Worm (Caenorhabditis elegans) whole organism, late embryonic: ENCODE data around the gene T25E12.14.

Experiments used
- F13H6.1 ChIP-seq: sonication (generic microtip); optimal IDR thresholded peaks from 2 replicates; lab custom pipeline; 2016; ENCODE audit warnings: missing genetic modification characterization, missing compliant biosample characterization
- ceh-24 ChIP-seq: sonication (generic microtip); optimal IDR thresholded peaks from 2 replicates; lab custom pipeline; 2016; ENCODE audit warnings: mild to moderate bottlenecking, missing genetic modification characterization, missing compliant biosample characterization
- ets-4 ChIP-seq: sonication (generic microtip); optimal IDR thresholded peaks from 2 replicates; lab custom pipeline; 2016; ENCODE audit warnings: missing genetic modification characterization, missing compliant biosample characterization
- fkh-10 ChIP-seq: fragments of 150-350 bp; optimal IDR thresholded peaks from 2 replicates; lab custom pipeline; 2014; ENCODE audit warnings: missing biosample characterization, missing genetic modification reagents, missing genetic modification characterization
- hlh-13 ChIP-seq: fragments of 200-800 bp; sonication (Bioruptor generic); optimal IDR thresholded peaks from 2 replicates; lab custom pipeline; 2018; ENCODE audit warnings: mild to moderate bottlenecking, missing genetic modification characterization, missing compliant biosample characterization
- rnt-1 ChIP-seq: sonication (generic microtip); optimal IDR thresholded peaks from 2 replicates; lab custom pipeline; 2016; ENCODE audit warnings: missing genetic modification characterization, missing compliant biosample characterization
- tbx-2 ChIP-seq: sonication (generic microtip); optimal IDR thresholded peaks from 2 replicates; lab custom pipeline; 2016; ENCODE audit warnings: missing genetic modification characterization, missing compliant biosample characterization

- TF ChIP-seq ceh-24 (tag; lab: Kevin White, UChicago), result no peak
- no peak for TF ChIP-seq rnt-1
- TF ChIP-seq fkh-10, result no peak
- TF ChIP-seq tbx-2, result no peak
- no peak for TF ChIP-seq F13H6.1 (tag; lab: Kevin White, UChicago)
- TF ChIP-seq hlh-13, result no peak
- no peak for TF ChIP-seq ets-4 (tag; lab: Kevin White, UChicago)
These were observed 44.1 kb upstream of the T25E12.14 start, which contains the start of gene srw-36 for ce11 chrV:16682886-16683285.
